Worm (Caenorhabditis elegans): ENCODE measurements around the gene npr-35.

- TF ChIP-seq nhr-12 (tag; optimal IDR thresholded peaks at IDR 0.05) (no peak), ztf-1 (GFP tag; conservative IDR thresholded peaks at IDR 0.05) (no peak), mdl-1 (tag; optimal IDR thresholded peaks at IDR 0.05) (no peak), nhr-11 (tag; optimal IDR thresholded peaks at IDR 0.05) (no peak), nhr-6 (tag; optimal IDR thresholded peaks at IDR 0.05) (no peak), F13H6.1 (tag; optimal IDR thresholded peaks at IDR 0.05) (peak; percentile 44), fos-1 (tag; optimal IDR thresholded peaks at IDR 0.05) (peak; percentile 51), mab-5 (tag; optimal IDR thresholded peaks at IDR 0.05) (peak; percentile 29), zag-1 (tag; optimal IDR thresholded peaks at IDR 0.05) (no peak), ZK546.5 (tag; optimal IDR thresholded peaks at IDR 0.05) (no peak), ceh-82 (tag; optimal IDR thresholded peaks at IDR 0.05) (no peak)
These were observed 33.9 kb upstream of the npr-35 start, which contains the start of the genes mrpl-1, emc-6 and mrps-24 for ce11 chrIV:7709701-7710100.

Data from whole organism, L2 larva.